Worm (Caenorhabditis elegans) whole organism, midembryonic: Measurements from ENCODE around the gene end-3.

ENCODE experiments used
- T22C8.4 ChIP-seq: fragments of 200-800 bp; sonication (Bioruptor generic); IDR thresholded peaks from 2 replicates; pipeline ENCODE4 v1.3.6; 2022; ENCODE audit warnings: missing genetic modification characterization, missing compliant biosample characterization
- flt-1 ChIP-seq: fragments of 200-800 bp; sonication (Bioruptor generic); IDR thresholded peaks from 2 replicates; pipeline ENCODE4 v1.3.6; 2022; ENCODE audit warnings: missing genetic modification characterization, missing compliant biosample characterization
- ref-1 ChIP-seq: fragments of 200-800 bp; sonication (Bioruptor generic); conservative IDR thresholded peaks from 2 replicates; pipeline ENCODE4 v1.3.6; 2022; ENCODE audit warnings: missing genetic modification reagents, missing genetic modification characterization, missing compliant biosample characterization

- no peak for TF ChIP-seq flt-1 (GFP tag; lab: Robert Waterston, UW)
- TF ChIP-seq T22C8.4 (GFP tag; lab: Robert Waterston, UW): 0 out of 2 replicates have a peak, but pooled peaks have one; percentile 10
- no peak for TF ChIP-seq ref-1 (GFP tag; lab: Robert Waterston, UW)
Measured at ce11 chrV:14008353-14008859, 6.1 kb upstream of the end-3 start.
